Fruit fly (Drosophila melanogaster) whole organism, prepupa: Measurements from ENCODE around the gene path.

Source experiments
- CG1621 ChIP-seq: fragments of 200-800 bp; sonication (Bioruptor generic); optimal IDR thresholded peaks from 3 replicates; lab custom pipeline; 2018; ENCODE audit warnings: missing biosample characterization, mild to moderate bottlenecking, missing genetic modification characterization
- CG16779 ChIP-seq: fragments of 200-800 bp; sonication (Bioruptor generic); optimal IDR thresholded peaks from 3 replicates; lab custom pipeline; 2017; ENCODE audit warnings: missing biosample characterization, mild to moderate bottlenecking, missing genetic modification characterization
- CG34406 ChIP-seq: fragments of 200-800 bp; sonication (Bioruptor generic); optimal IDR thresholded peaks from 3 replicates; lab custom pipeline; 2016; ENCODE audit warnings: missing biosample characterization, missing genetic modification characterization
- CG6163 ChIP-seq: fragments of 200-800 bp; sonication (Bioruptor generic); IDR thresholded peaks from 3 replicates; pipeline ENCODE4 v1.3.6; 2022; ENCODE audit warnings: missing biosample characterization, missing genetic modification characterization
- CG6792 ChIP-seq: fragments of 200-800 bp; sonication (Bioruptor generic); optimal IDR thresholded peaks from 3 replicates; lab custom pipeline; 2016; ENCODE audit warnings: missing biosample characterization, missing genetic modification characterization
- CG6854 ChIP-seq: fragments of 200-800 bp; sonication (Bioruptor generic); optimal IDR thresholded peaks from 2 replicates; lab custom pipeline; 2017; ENCODE audit warnings: missing biosample characterization, mild to moderate bottlenecking, missing genetic modification characterization
- CG8319 ChIP-seq: fragments of 200-800 bp; sonication (Bioruptor generic); optimal IDR thresholded peaks from 3 replicates; lab custom pipeline; 2016; ENCODE audit warnings: missing biosample characterization, missing genetic modification characterization
- Eip78C ChIP-seq: fragments of 200-800 bp; sonication (Bioruptor generic); peaks from one replicate; lab custom pipeline; 2016; ENCODE audit warnings: missing biosample characterization, missing genetic modification characterization
- Hr38 ChIP-seq: sonication (Bioruptor generic); optimal IDR thresholded peaks from 2 replicates; lab custom pipeline; 2016; ENCODE audit warnings: missing biosample characterization, missing genetic modification characterization
- Hr39 ChIP-seq: fragments of 200-800 bp; sonication (Bioruptor generic); optimal IDR thresholded peaks from 2 replicates; lab custom pipeline; 2016; ENCODE audit warnings: missing biosample characterization, missing genetic modification characterization
- Lpt ChIP-seq: fragments of 200-800 bp; sonication (Bioruptor generic); optimal IDR thresholded peaks from 3 replicates; lab custom pipeline; 2016; ENCODE audit warnings: missing biosample characterization, missing genetic modification characterization
- Smox ChIP-seq: fragments of 200-800 bp; sonication (Bioruptor generic); optimal IDR thresholded peaks from 3 replicates; lab custom pipeline; 2016; ENCODE audit warnings: missing biosample characterization, missing genetic modification characterization
- Sox102F ChIP-seq: fragments of 200-800 bp; sonication (Bioruptor generic); optimal IDR thresholded peaks from 2 replicates; lab custom pipeline; 2016; ENCODE audit warnings: missing biosample characterization, mild to moderate bottlenecking, missing genetic modification characterization
- vri ChIP-seq: fragments of 200-800 bp; sonication (Bioruptor generic); optimal IDR thresholded peaks from 3 replicates; lab custom pipeline; 2016; ENCODE audit warnings: missing biosample characterization, mild to moderate bottlenecking, missing genetic modification characterization

- TF ChIP-seq Smox (GFP tag; lab: Kevin White, UChicago) (no peak), CG34406 (GFP tag; lab: Kevin White, UChicago) (no peak), vri (GFP tag; lab: Kevin White, UChicago) (no peak), CG8319 (no peak), CG6163 (GFP tag; lab: Robert Waterston, UW) (peak; percentile 66; the same call in 2 of the 3 replicates), CG6854 (no peak), Eip78C (no peak), Lpt (no peak), Hr38 (GFP tag; lab: Kevin White, UChicago) (no peak), CG6792 (no peak), CG1621 (tag; lab: Kevin White, UChicago) (peak; percentile 66), Hr39 (GFP tag; lab: Kevin White, UChicago) (no peak), CG16779 (tag; lab: Kevin White, UChicago) (peak; percentile 27), Sox102F (GFP tag; lab: Kevin White, UChicago) (no peak)
Observed at dm6 chr3L:9462794-9463193, 42.3 kb downstream of the path start.
